Fruit fly (Drosophila melanogaster) whole organism, adult: Measurements from ENCODE around the gene CG32202.
A peak's percentile ranks its signal among the peaks of the same experiment; 100 is the strongest.

Source experiments
- CG11617 ChIP-seq: fragments of 200-800 bp; sonication (Bioruptor generic); optimal IDR thresholded peaks from 2 replicates; lab custom pipeline; 2017; ENCODE audit warnings: mild to moderate bottlenecking, missing biosample characterization, missing genetic modification reagents, missing genetic modification characterization
- CG12768 ChIP-seq: fragments of 200-800 bp; sonication (Bioruptor generic); optimal IDR thresholded peaks from 2 replicates; lab custom pipeline; 2017; ENCODE audit warnings: missing biosample characterization, missing genetic modification characterization, mild to moderate bottlenecking, moderate library complexity, missing genetic modification reagents
- CG14711 ChIP-seq: fragments of 200-800 bp; sonication (Bioruptor generic); optimal IDR thresholded peaks from 2 replicates; lab custom pipeline; 2018; ENCODE audit warnings: missing biosample characterization, mild to moderate bottlenecking, missing genetic modification characterization, moderate library complexity
- CG1620 ChIP-seq: fragments of 200-800 bp; sonication (Bioruptor generic); optimal IDR thresholded peaks from 2 replicates; lab custom pipeline; 2016; ENCODE audit warnings: missing biosample characterization, missing genetic modification characterization
- CG33017 ChIP-seq: fragments of 200-800 bp; sonication (Bioruptor generic); optimal IDR thresholded peaks from 2 replicates; lab custom pipeline; 2018; ENCODE audit warnings: missing biosample characterization, mild to moderate bottlenecking, missing genetic modification characterization, moderate library complexity
- CG5204 ChIP-seq: fragments of 200-800 bp; sonication (Bioruptor generic); optimal IDR thresholded peaks from 2 replicates; lab custom pipeline; 2016; ENCODE audit warnings: missing biosample characterization, missing genetic modification characterization
- CG7045 ChIP-seq: fragments of 200-800 bp; sonication (Bioruptor generic); optimal IDR thresholded peaks from 2 replicates; lab custom pipeline; 2017; ENCODE audit warnings: missing biosample characterization, mild to moderate bottlenecking, missing genetic modification characterization
- CG7101 ChIP-seq: fragments of 200-800 bp; sonication (Bioruptor generic); optimal IDR thresholded peaks from 2 replicates; lab custom pipeline; 2018; ENCODE audit warnings: missing biosample characterization, mild to moderate bottlenecking, missing genetic modification characterization, moderate library complexity
- Clk ChIP-seq: fragments of 200-800 bp; sonication (Bioruptor generic); optimal IDR thresholded peaks from 2 replicates; lab custom pipeline; 2017; ENCODE audit warnings: missing biosample characterization, missing genetic modification characterization
- Crg-1 ChIP-seq: fragments of 200-800 bp; sonication (Bioruptor generic); optimal IDR thresholded peaks from 2 replicates; lab custom pipeline; 2016; ENCODE audit warnings: missing biosample characterization, missing genetic modification characterization
- Hr96 ChIP-seq: fragments of 200-800 bp; sonication (Bioruptor generic); optimal IDR thresholded peaks from 2 replicates; lab custom pipeline; 2016; ENCODE audit warnings: missing biosample characterization, missing genetic modification characterization
- Mnt ChIP-seq: fragments of 200-800 bp; sonication (Bioruptor generic); optimal IDR thresholded peaks from 2 replicates; lab custom pipeline; 2016; ENCODE audit warnings: missing biosample characterization, mild to moderate bottlenecking, missing genetic modification characterization
- bab1 ChIP-seq: fragments of 200-800 bp; sonication (Bioruptor generic); optimal IDR thresholded peaks from 3 replicates; lab custom pipeline; 2019; ENCODE audit warnings: missing biosample characterization, mild to moderate bottlenecking, missing genetic modification characterization, moderate library complexity
- cic ChIP-seq: fragments of 200-800 bp; sonication (Bioruptor generic); optimal IDR thresholded peaks from 2 replicates; lab custom pipeline; 2017; ENCODE audit warnings: missing biosample characterization, mild to moderate bottlenecking, missing genetic modification characterization, moderate library complexity
- cnc ChIP-seq, 2 experiments: fragments of >200 bp; optimal IDR thresholded peaks; 2 replicates each; lab custom pipeline; 2017
- kay ChIP-seq: fragments of 200-800 bp; sonication (Bioruptor generic); peaks from one replicate; lab custom pipeline; 2016; ENCODE audit warnings: missing biosample characterization, missing genetic modification characterization, borderline replicate concordance
- ovo ChIP-seq: fragments of 200-800 bp; sonication (Bioruptor generic); optimal IDR thresholded peaks from 2 replicates; lab custom pipeline; 2016; ENCODE audit warnings: missing biosample characterization, missing genetic modification characterization
- pad ChIP-seq: fragments of 200-800 bp; sonication (Bioruptor generic); optimal IDR thresholded peaks from 3 replicates; lab custom pipeline; 2017; ENCODE audit warnings: missing biosample characterization, missing genetic modification characterization, mild to moderate bottlenecking, moderate library complexity, missing genetic modification reagents
- tj ChIP-seq: fragments of 200-800 bp; sonication (Bioruptor generic); optimal IDR thresholded peaks from 3 replicates; lab custom pipeline; 2017; ENCODE audit warnings: missing biosample characterization, mild to moderate bottlenecking, missing genetic modification characterization, moderate library complexity
- toe ChIP-seq: fragments of 200-800 bp; sonication (Bioruptor generic); optimal IDR thresholded peaks from 2 replicates; lab custom pipeline; 2016; ENCODE audit warnings: missing biosample characterization, missing genetic modification characterization

CG32202 gene

DNA sequence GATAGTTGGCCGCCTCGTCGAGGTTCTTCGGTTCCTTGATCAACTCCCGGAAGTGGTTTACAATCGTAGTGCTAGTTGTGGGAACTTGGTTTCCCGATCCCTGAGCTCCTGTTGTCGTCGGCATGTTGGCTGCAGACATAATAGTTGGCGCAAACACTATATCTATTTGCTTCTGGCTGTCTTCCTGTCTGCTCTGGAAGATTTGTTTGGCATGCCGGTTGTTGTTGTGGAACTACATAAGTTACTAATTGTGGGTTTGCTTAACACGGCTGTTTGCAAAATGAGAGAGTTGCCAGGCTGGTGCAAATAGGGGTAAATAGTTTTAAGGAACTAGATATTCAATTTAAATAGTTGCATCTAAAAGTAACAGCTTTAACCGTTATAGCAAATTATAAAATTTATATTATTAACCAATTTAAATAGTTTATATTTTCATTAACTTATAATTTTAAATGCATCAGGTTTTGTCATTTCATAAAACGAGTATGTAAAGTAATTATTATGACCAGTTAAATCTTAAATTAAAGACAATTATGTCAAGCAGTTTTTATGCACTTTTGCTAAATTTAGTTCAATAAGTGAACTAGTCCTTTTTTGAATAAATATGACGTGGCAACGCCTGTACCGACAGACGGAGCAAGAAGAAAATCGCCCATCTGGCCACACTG lies at the start of gene CG32202, which contains the start of gene Sgf11:
Gene CG32202 (plus strand): TSS at position 635 of the 668 bp plus-strand sequence.
Gene Sgf11 (minus strand): TSS at position 287 of the 668 bp plus-strand sequence.
- TF ChIP-seq cic (GFP tag; lab: Kevin White, UChicago) (peak; percentile 20), CG11617 (GFP tag; lab: Kevin White, UChicago) (peak; percentile 76), cnc (optimal IDR thresholded peaks at IDR 0.05; lab: Kevin White, UChicago) (no peak), CG33017 (tag; lab: Kevin White, UChicago) (peak; percentile 71), Mnt (GFP tag; lab: Kevin White, UChicago) (peak; percentile 20), ovo (GFP tag; lab: Kevin White, UChicago) (peak; percentile 11), Crg-1 (GFP tag; lab: Kevin White, UChicago) (peak; percentile 42), CG7101 (tag; lab: Kevin White, UChicago) (peak; percentile 71), pad (GFP tag; lab: Kevin White, UChicago) (peak; percentile 40), bab1 (GFP tag; lab: Kevin White, UChicago) (peak; percentile 74), toe (GFP tag; lab: Kevin White, UChicago) (no peak), kay (no peak), CG12768 (GFP tag; lab: Kevin White, UChicago) (no peak), CG5204 (GFP tag; lab: Kevin White, UChicago) (no peak), CG7045 (peak; percentile 66), CG14711 (tag; lab: Kevin White, UChicago) (peak; percentile 52), Clk (no peak), CG1620 (no peak), tj (GFP tag; lab: Kevin White, UChicago) (peak; percentile 59), Hr96 (no peak)

- TF ChIP-seq Clk (no peak), bab1 (GFP tag; lab: Kevin White, UChicago) (no peak), kay (no peak), CG5204 (GFP tag; lab: Kevin White, UChicago) (no peak), tj (GFP tag; lab: Kevin White, UChicago) (no peak), pad (GFP tag; lab: Kevin White, UChicago) (no peak), Mnt (GFP tag; lab: Kevin White, UChicago) (no peak)
Observed at dm6 chr3L:18632187-18632635, 49.8 kb upstream of the CG32202 start.

DNA sequence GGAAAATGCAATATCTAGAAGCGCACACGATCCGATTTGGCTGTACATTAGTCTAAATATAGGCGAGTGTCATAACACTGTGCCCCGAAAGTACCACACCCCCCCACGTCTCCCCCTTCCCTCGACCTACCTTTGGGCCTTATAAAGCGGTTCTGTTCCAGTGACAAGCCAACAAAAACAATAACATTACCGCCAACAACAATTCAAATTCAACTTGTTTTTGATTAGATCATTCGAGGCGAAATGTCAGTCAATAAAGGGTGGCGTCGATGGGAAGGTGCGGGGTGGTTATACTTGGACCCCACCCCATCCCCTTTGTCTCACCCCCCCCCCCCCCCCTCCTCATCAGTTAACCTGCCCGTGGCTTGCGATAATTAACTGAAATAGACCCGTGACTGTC lies 48.9 kb upstream of the CG32202 start:
- TF ChIP-seq CG11617 (GFP tag; lab: Kevin White, UChicago) = no peak
- TF ChIP-seq ovo (GFP tag; lab: Kevin White, UChicago) = peak; percentile 13

- no peak for TF ChIP-seq toe (GFP tag; lab: Kevin White, UChicago)
- TF ChIP-seq bab1 (GFP tag; lab: Kevin White, UChicago) = peak; percentile 26
- TF ChIP-seq Hr96 = no peak
- no peak for TF ChIP-seq ovo (GFP tag; lab: Kevin White, UChicago)
- no peak for TF ChIP-seq CG1620
- TF ChIP-seq tj (GFP tag; lab: Kevin White, UChicago) = peak; percentile 87
- TF ChIP-seq pad (GFP tag; lab: Kevin White, UChicago) = no peak
- TF ChIP-seq CG11617 (GFP tag; lab: Kevin White, UChicago) = no peak
- TF ChIP-seq Mnt (GFP tag; lab: Kevin White, UChicago) = no peak
- peak; percentile 16 for TF ChIP-seq kay
- no peak for TF ChIP-seq CG7045
- no peak for TF ChIP-seq cic (GFP tag; lab: Kevin White, UChicago)
- TF ChIP-seq CG14711 (tag; lab: Kevin White, UChicago) = no peak
- peak; percentile 6 for TF ChIP-seq CG7101 (tag; lab: Kevin White, UChicago)
- TF ChIP-seq Crg-1 (GFP tag; lab: Kevin White, UChicago) = no peak
- no peak for TF ChIP-seq CG33017 (tag; lab: Kevin White, UChicago)
- no peak for TF ChIP-seq CG5204 (GFP tag; lab: Kevin White, UChicago)
- no peak for TF ChIP-seq Clk
- TF ChIP-seq CG12768 (GFP tag; lab: Kevin White, UChicago) = no peak
- no peak for TF ChIP-seq cnc (optimal IDR thresholded peaks at IDR 0.05; lab: Kevin White, UChicago)
Observed at dm6 chr3L:18634792-18635471, 47.1 kb upstream of the CG32202 start.

DNA sequence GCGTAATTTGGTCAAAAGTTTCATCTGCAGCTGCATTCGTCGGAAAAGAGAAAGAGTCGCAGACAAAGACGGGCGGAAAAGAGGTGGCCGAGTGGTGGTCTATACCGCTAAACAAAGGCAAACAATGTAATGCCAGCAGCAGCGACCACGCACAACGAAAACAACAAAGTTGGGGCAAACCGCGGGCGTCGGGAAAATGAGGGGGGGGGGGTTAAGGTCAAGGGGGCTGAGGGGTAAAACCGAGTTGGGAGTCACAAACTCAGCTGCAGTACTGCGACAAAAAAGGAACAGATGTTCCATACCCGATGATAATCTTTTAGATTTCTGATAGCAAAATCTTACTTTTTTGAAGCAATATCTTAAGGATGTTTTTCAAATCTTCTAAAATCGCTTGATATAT lies 45.2 kb upstream of the CG32202 start:
- TF ChIP-seq bab1 (GFP tag; lab: Kevin White, UChicago) (no peak), cic (GFP tag; lab: Kevin White, UChicago) (no peak), kay (no peak), Crg-1 (GFP tag; lab: Kevin White, UChicago) (no peak), pad (GFP tag; lab: Kevin White, UChicago) (no peak), tj (GFP tag; lab: Kevin White, UChicago) (no peak), CG5204 (GFP tag; lab: Kevin White, UChicago) (no peak), CG33017 (tag; lab: Kevin White, UChicago) (no peak), ovo (GFP tag; lab: Kevin White, UChicago) (no peak), Mnt (GFP tag; lab: Kevin White, UChicago) (no peak), toe (GFP tag; lab: Kevin White, UChicago) (no peak), CG14711 (tag; lab: Kevin White, UChicago) (no peak), Hr96 (no peak)

DNA sequence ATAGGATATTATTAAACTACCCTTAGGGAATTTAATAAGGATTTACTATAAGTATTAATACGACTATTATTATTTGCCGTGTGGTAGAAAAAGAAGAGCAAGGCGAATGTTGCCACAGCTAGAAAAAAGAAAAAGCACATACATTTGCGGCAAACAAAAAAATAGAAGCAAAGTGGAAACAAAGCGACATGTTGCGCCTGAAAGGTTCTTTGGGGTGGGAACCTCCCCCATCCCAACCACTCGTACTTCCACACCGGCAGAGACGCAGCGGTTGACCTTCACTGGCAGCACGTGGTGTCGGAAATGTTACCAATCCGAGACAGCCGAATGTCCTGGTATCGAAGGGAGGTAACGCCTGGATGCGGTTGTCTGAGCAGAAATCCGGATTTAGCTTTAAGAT lies 44.6 kb upstream of the CG32202 start:
- no peak for TF ChIP-seq CG5204 (GFP tag; lab: Kevin White, UChicago)
